Worm (Caenorhabditis elegans): Measurements from ENCODE around the gene C41C4.9.

- no peak for TF ChIP-seq mep-1 (tag; optimal IDR thresholded peaks at IDR 0.05)
- TF ChIP-seq sem-2 (GFP tag; optimal IDR thresholded peaks at IDR 0.05) = no peak
- no peak for TF ChIP-seq ceh-43 (GFP tag; optimal IDR thresholded peaks at IDR 0.05)
- no peak for TF ChIP-seq nhr-28 (tag; optimal IDR thresholded peaks at IDR 0.05)
- TF ChIP-seq lin-13 (tag; optimal IDR thresholded peaks at IDR 0.05) = no peak
Measured at ce11 chrII:8138015-8138546, 30.6 kb downstream of the C41C4.9 start, which contains the start of gene cdc-48.2.

Data from whole organism, mixed stage, embryonic.